Worm (Caenorhabditis elegans) whole organism, young adult: ENCODE measurements around the gene rpoa-12.

Experiments
- B0019.2 ChIP-seq: fragments of 200-800 bp; sonication (Bioruptor generic); conservative IDR thresholded peaks from 2 replicates; pipeline ENCODE4 v1.3.6; 2022; ENCODE audit warnings: missing genetic modification reagents, missing genetic modification characterization, missing compliant biosample characterization
- B0336.3 ChIP-seq: fragments of 200-800 bp; sonication (Bioruptor generic); IDR thresholded peaks from 2 replicates; pipeline ENCODE4 v1.3.6; 2022; ENCODE audit warnings: missing genetic modification characterization, missing compliant biosample characterization
- D2030.7 ChIP-seq: fragments of 200-800 bp; sonication (Bioruptor generic); IDR thresholded peaks from 2 replicates; pipeline ENCODE4 v1.3.6; 2022; ENCODE audit warnings: missing genetic modification reagents, missing genetic modification characterization, missing compliant biosample characterization
- F23B12.7 ChIP-seq: sonication (generic microtip); optimal IDR thresholded peaks from 2 replicates; lab custom pipeline; 2017; ENCODE audit warnings: missing genetic modification characterization, mild to moderate bottlenecking, missing compliant biosample characterization, antibody characterized with exemption, moderate library complexity; ENCODE audit not compliant: insufficient read depth
- F33H1.4 ChIP-seq: fragments of 200-800 bp; sonication (Bioruptor generic); IDR thresholded peaks from 2 replicates; pipeline ENCODE4 v1.3.6; 2022; ENCODE audit warnings: missing genetic modification reagents, missing genetic modification characterization, missing compliant biosample characterization
- F52B5.7 ChIP-seq: sonication (generic microtip); optimal IDR thresholded peaks from 2 replicates; lab custom pipeline; 2016; ENCODE audit warnings: mild to moderate bottlenecking, missing genetic modification characterization, missing compliant biosample characterization
- F57C9.4 ChIP-seq: sonication (generic microtip); optimal IDR thresholded peaks from 2 replicates; lab custom pipeline; 2017; ENCODE audit warnings: mild to moderate bottlenecking, missing genetic modification characterization, missing compliant biosample characterization
- Y56A3A.18 ChIP-seq: fragments of 200-800 bp; sonication (Bioruptor generic); IDR thresholded peaks from 2 replicates; pipeline ENCODE4 v1.3.6; 2022; ENCODE audit warnings: missing genetic modification reagents, missing genetic modification characterization, missing compliant biosample characterization
- ZK185.1 ChIP-seq: sonication (generic microtip); optimal IDR thresholded peaks from 2 replicates; lab custom pipeline; 2016; ENCODE audit warnings: mild to moderate bottlenecking, missing genetic modification characterization, missing compliant biosample characterization; ENCODE audit not compliant: poor library complexity, severe bottlenecking
- akir-1 ChIP-seq: fragments of 200-800 bp; sonication (Bioruptor generic); optimal IDR thresholded peaks from 2 replicates; lab custom pipeline; 2018; ENCODE audit warnings: mild to moderate bottlenecking, missing genetic modification characterization, moderate library complexity, missing compliant biosample characterization
- aptf-3 ChIP-seq: fragments of 200-800 bp; sonication (Bioruptor generic); IDR thresholded peaks from 2 replicates; pipeline ENCODE4 v1.3.6; 2022; ENCODE audit warnings: missing genetic modification characterization, missing compliant biosample characterization
- cebp-1 ChIP-seq, 2 experiments: fragments of 200-800 bp in 1 of 2; sonication (Bioruptor generic) in 1 of 2; sonication (generic microtip) in 1 of 2; IDR thresholded peaks in 1 of 2; optimal IDR thresholded peaks in 1 of 2; 2 replicates each; pipeline versions ENCODE4 v1.3.6 to Lab custom; 2017 to 2022; ENCODE audit warnings: missing compliant biosample characterization in 2 of 2, missing genetic modification characterization in 2 of 2, mild to moderate bottlenecking in 1 of 2, missing genetic modification reagents in 1 of 2, moderate library complexity in 1 of 2
- cebp-2 ChIP-seq: fragments of 200-800 bp; sonication (Bioruptor generic); IDR thresholded peaks from 2 replicates; pipeline ENCODE4 v1.3.6; 2022; ENCODE audit warnings: missing genetic modification characterization, missing compliant biosample characterization
- ceh-40 ChIP-seq: fragments of 200-800 bp; sonication (Bioruptor generic); IDR thresholded peaks from 2 replicates; pipeline ENCODE4 v1.3.6; 2022; ENCODE audit warnings: missing genetic modification characterization, missing compliant biosample characterization
- ceh-79 ChIP-seq: sonication (generic microtip); optimal IDR thresholded peaks from 2 replicates; lab custom pipeline; 2017; ENCODE audit warnings: mild to moderate bottlenecking, missing genetic modification characterization, missing compliant biosample characterization
- die-1 ChIP-seq: sonication (generic microtip); optimal IDR thresholded peaks from 2 replicates; lab custom pipeline; 2016; ENCODE audit warnings: missing genotype, mild to moderate bottlenecking, missing genetic modification characterization, missing compliant biosample characterization
- efl-1 ChIP-seq: fragments of 150-350 bp; optimal IDR thresholded peaks from 2 replicates; lab custom pipeline; 2014; ENCODE audit warnings: missing biosample characterization, missing genetic modification reagents, missing genetic modification characterization
- egrh-3 ChIP-seq: fragments of 200-800 bp; sonication (Bioruptor generic); IDR thresholded peaks from 2 replicates; pipeline ENCODE4 v1.3.6; 2022; ENCODE audit warnings: missing genetic modification reagents, missing genetic modification characterization, missing compliant biosample characterization
- ets-4 ChIP-seq: fragments of 200-800 bp; sonication (Bioruptor generic); optimal IDR thresholded peaks from 2 replicates; lab custom pipeline; 2018; ENCODE audit warnings: mild to moderate bottlenecking, missing genetic modification characterization, missing compliant biosample characterization
- him-1 ChIP-seq: sonication (generic microtip); optimal IDR thresholded peaks from 2 replicates; lab custom pipeline; 2016; ENCODE audit warnings: missing genotype, missing genetic modification reagents, missing genetic modification characterization, missing compliant biosample characterization
- hlh-26 ChIP-seq: fragments of 200-800 bp; sonication (Bioruptor generic); conservative IDR thresholded peaks from 2 replicates; pipeline ENCODE4 v1.3.6; 2022; ENCODE audit warnings: missing genetic modification reagents, missing genetic modification characterization, missing compliant biosample characterization
- hmg-1.2 ChIP-seq: fragments of 200-800 bp; sonication (Bioruptor generic); IDR thresholded peaks from 2 replicates; pipeline ENCODE4 v1.3.6; 2022; ENCODE audit warnings: missing genetic modification reagents, missing genetic modification characterization, missing compliant biosample characterization
- hmg-20 ChIP-seq: fragments of 200-800 bp; sonication (Bioruptor generic); IDR thresholded peaks from 2 replicates; pipeline ENCODE4 v1.3.6; 2022; ENCODE audit warnings: missing genetic modification reagents, missing genetic modification characterization, missing compliant biosample characterization
- lin-26 ChIP-seq: fragments of 200-800 bp; sonication (Bioruptor generic); IDR thresholded peaks from 2 replicates; pipeline ENCODE4 v1.3.6; 2022; ENCODE audit warnings: missing genetic modification reagents, missing genetic modification characterization, missing compliant biosample characterization
- lin-40 ChIP-seq: sonication (generic microtip); optimal IDR thresholded peaks from 2 replicates; lab custom pipeline; 2016; ENCODE audit warnings: missing genetic modification characterization, mild to moderate bottlenecking, missing compliant biosample characterization, missing genotype, missing genetic modification reagents
- lsl-1 ChIP-seq: fragments of 200-800 bp; sonication (Bioruptor generic); optimal IDR thresholded peaks from 2 replicates; lab custom pipeline; 2018; ENCODE audit warnings: mild to moderate bottlenecking, missing genetic modification characterization, moderate library complexity, missing compliant biosample characterization
- madf-8 ChIP-seq: fragments of 200-800 bp; sonication (Bioruptor generic); conservative IDR thresholded peaks from 2 replicates; pipeline ENCODE4 v1.3.6; 2022; ENCODE audit warnings: missing genetic modification reagents, missing genetic modification characterization, missing compliant biosample characterization
- mcd-1 ChIP-seq: fragments of 200-800 bp; sonication (Bioruptor generic); IDR thresholded peaks from 2 replicates; pipeline ENCODE4 v1.3.6; 2022; ENCODE audit warnings: missing genetic modification reagents, missing genetic modification characterization, missing compliant biosample characterization
- mes-4 ChIP-seq: sonication (generic microtip); optimal IDR thresholded peaks from 2 replicates; lab custom pipeline; 2016; ENCODE audit warnings: missing genotype, missing genetic modification characterization, missing compliant biosample characterization
- nfyb-1 ChIP-seq: fragments of 200-800 bp; sonication (Bioruptor generic); IDR thresholded peaks from 2 replicates; pipeline ENCODE4 v1.3.6; 2022; ENCODE audit warnings: missing genetic modification reagents, missing genetic modification characterization, missing compliant biosample characterization
- nhr-179 ChIP-seq: sonication (generic microtip); optimal IDR thresholded peaks from 2 replicates; lab custom pipeline; 2016; ENCODE audit warnings: mild to moderate bottlenecking, missing genetic modification characterization, missing compliant biosample characterization
- nhr-27 ChIP-seq: fragments of 200-800 bp; sonication (Bioruptor generic); optimal IDR thresholded peaks from 2 replicates; lab custom pipeline; 2018; ENCODE audit warnings: mild to moderate bottlenecking, missing genetic modification characterization, moderate library complexity, missing compliant biosample characterization
- nhr-80 ChIP-seq: sonication (generic microtip); optimal IDR thresholded peaks from 2 replicates; lab custom pipeline; 2016; ENCODE audit warnings: missing genetic modification characterization, missing compliant biosample characterization
- repo-1 ChIP-seq: sonication (generic microtip); optimal IDR thresholded peaks from 2 replicates; lab custom pipeline; 2017; ENCODE audit warnings: mild to moderate bottlenecking, missing genetic modification characterization, missing compliant biosample characterization
- sea-2 ChIP-seq: fragments of 200-800 bp; sonication (Bioruptor generic); IDR thresholded peaks from 2 replicates; pipeline ENCODE4 v1.3.6; 2022; ENCODE audit warnings: missing genetic modification characterization, missing compliant biosample characterization
- snpc-1.1 ChIP-seq: sonication (generic microtip); optimal IDR thresholded peaks from 2 replicates; lab custom pipeline; 2017; ENCODE audit warnings: missing genetic modification characterization, mild to moderate bottlenecking, missing compliant biosample characterization, antibody characterized with exemption, moderate library complexity, missing genotype, missing genetic modification reagents; ENCODE audit not compliant: insufficient read depth
- snpc-4 ChIP-seq, 5 experiments: fragments of 150-350 bp in 1 of 5; sonication (generic microtip) in 4 of 5; optimal IDR thresholded peaks; 2 replicates each; lab custom pipeline; 2014 to 2018; ENCODE audit warnings: missing genetic modification characterization in 5 of 5, missing biosample characterization in 3 of 5, antibody characterized with exemption in 2 of 5, mild to moderate bottlenecking in 2 of 5, missing compliant biosample characterization in 2 of 5, missing genotype in 2 of 5, moderate library complexity in 2 of 5, missing genetic modification reagents in 1 of 5
- sptf-2 ChIP-seq: fragments of 200-800 bp; sonication (Bioruptor generic); optimal IDR thresholded peaks from 2 replicates; lab custom pipeline; 2018; ENCODE audit warnings: mild to moderate bottlenecking, missing genetic modification characterization, missing compliant biosample characterization
- tbp1 ChIP-seq: fragments of 200-800 bp; sonication (Bioruptor generic); optimal IDR thresholded peaks from 2 replicates; lab custom pipeline; 2018; ENCODE audit warnings: mild to moderate bottlenecking, missing genetic modification characterization, missing compliant biosample characterization
- tlf-1 ChIP-seq: fragments of 200-800 bp; sonication (Bioruptor generic); optimal IDR thresholded peaks from 2 replicates; lab custom pipeline; 2018; ENCODE audit warnings: mild to moderate bottlenecking, missing genetic modification characterization, missing compliant biosample characterization
- unc-62 ChIP-seq: fragments of 150-350 bp; optimal IDR thresholded peaks from 2 replicates; lab custom pipeline; 2014; ENCODE audit warnings: missing biosample characterization, missing genetic modification reagents, missing genetic modification characterization
- zim-3 ChIP-seq: sonication (generic microtip); optimal IDR thresholded peaks from 2 replicates; lab custom pipeline; 2017; ENCODE audit warnings: mild to moderate bottlenecking, missing genetic modification characterization, moderate library complexity, missing compliant biosample characterization
- ztf-26 ChIP-seq: sonication (generic microtip); optimal IDR thresholded peaks from 2 replicates; lab custom pipeline; 2017; ENCODE audit warnings: missing genetic modification characterization, missing compliant biosample characterization
- ztf-28 ChIP-seq: fragments of 200-800 bp; sonication (Bioruptor generic); IDR thresholded peaks from 2 replicates; pipeline ENCODE4 v1.3.6; 2022; ENCODE audit warnings: missing genetic modification reagents, missing genetic modification characterization, missing compliant biosample characterization
- ztf-6 ChIP-seq: fragments of 200-800 bp; sonication (Bioruptor generic); IDR thresholded peaks from 2 replicates; pipeline ENCODE4 v1.3.6; 2022; ENCODE audit warnings: missing genetic modification reagents, missing genetic modification characterization, missing compliant biosample characterization

rpoa-12 gene

ce11 chrV:14414964-14415564 lies 8.0 kb downstream of the rpoa-12 start, which contains the start of the genes nxf-1 and C15H11.11 (continued):
- TF ChIP-seq nhr-179 (tag; lab: Kevin White, UChicago), result no peak
- no peak for TF ChIP-seq zim-3 (tag; lab: Kevin White, UChicago)
- no peak for TF ChIP-seq repo-1 (tag; lab: Kevin White, UChicago)
- TF ChIP-seq cebp-1 (GFP tag; IDR thresholded peaks at IDR 0.05; lab: Robert Waterston, UW), result peak; percentile 54; the same call in 1 of the 2 replicates
- TF ChIP-seq cebp-1 (tag; optimal IDR thresholded peaks at IDR 0.05; lab: Kevin White, UChicago), result peak; percentile 90
- TF ChIP-seq sea-2 (GFP tag; lab: Robert Waterston, UW), result no peak
- TF ChIP-seq B0336.3 (GFP tag; lab: Robert Waterston, UW), result peak; percentile 14; the same call in 1 of the 2 replicates
- TF ChIP-seq egrh-3 (GFP tag; lab: Robert Waterston, UW), result no peak
- TF ChIP-seq efl-1 (GFP tag; lab: Kevin White, UChicago), result no peak
- no peak for TF ChIP-seq ztf-28 (GFP tag; lab: Robert Waterston, UW)
- no peak for TF ChIP-seq snpc-4 (GFP tag; optimal IDR thresholded peaks at IDR 0.05; lab: Kevin White, UChicago)
- peak in 3 of 4 experiments; percentile 50 to 72 (median 61) for TF ChIP-seq snpc-4 (tag; optimal IDR thresholded peaks at IDR 0.05; lab: Kevin White, UChicago)
- TF ChIP-seq lsl-1 (GFP tag; lab: Kevin White, UChicago), result peak; percentile 77
- no peak for TF ChIP-seq B0019.2 (GFP tag; lab: Robert Waterston, UW)
- no peak for TF ChIP-seq D2030.7 (GFP tag; lab: Robert Waterston, UW)
- TF ChIP-seq Y56A3A.18 (GFP tag; lab: Robert Waterston, UW), result no peak
- TF ChIP-seq mes-4 (tag; lab: Kevin White, UChicago), result no peak
- TF ChIP-seq madf-8 (GFP tag; lab: Robert Waterston, UW), result no peak
- no peak for TF ChIP-seq nhr-27 (tag; lab: Kevin White, UChicago)
- no peak for TF ChIP-seq aptf-3 (GFP tag; lab: Robert Waterston, UW)
- TF ChIP-seq F33H1.4 (GFP tag; lab: Robert Waterston, UW), result no peak
- TF ChIP-seq ZK185.1 (tag; lab: Kevin White, UChicago), result peak; percentile 74
- no peak for TF ChIP-seq ets-4
- TF ChIP-seq sptf-2 (GFP tag; lab: Kevin White, UChicago), result no peak
- TF ChIP-seq him-1 (tag; lab: Kevin White, UChicago), result no peak
- TF ChIP-seq hmg-1.2, result no peak
- TF ChIP-seq nfyb-1, result peak; percentile 60; the same call in 1 of the 2 replicates
- TF ChIP-seq ceh-40, result no peak
- no peak for TF ChIP-seq hlh-26
- TF ChIP-seq unc-62, result no peak
- TF ChIP-seq lin-40 (tag; lab: Kevin White, UChicago), result peak; percentile 68

ce11 chrV:14414032-14414431 lies 9.1 kb downstream of the rpoa-12 start:
- TF ChIP-seq mcd-1 (GFP tag; lab: Robert Waterston, UW), result no peak
- no peak for TF ChIP-seq hlh-26
- TF ChIP-seq nhr-80 (tag; lab: Kevin White, UChicago), result peak; percentile 73
- no peak for TF ChIP-seq F52B5.7 (tag; lab: Kevin White, UChicago)
- TF ChIP-seq, all 124 proteins: peak for 1

ce11 chrV:14411989-14412388 lies 11.1 kb downstream of the rpoa-12 start:
- no peak for TF ChIP-seq ztf-26 (tag; lab: Kevin White, UChicago)
- TF ChIP-seq tlf-1 (GFP tag; lab: Kevin White, UChicago), result peak; percentile 0
- TF ChIP-seq F23B12.7 (tag; lab: Kevin White, UChicago), result no peak
- TF ChIP-seq ztf-6, result no peak
- TF ChIP-seq cebp-2 (GFP tag; lab: Robert Waterston, UW), result no peak
- 0 out of 2 replicates have a peak, but pooled peaks have one; percentile 12 for TF ChIP-seq lin-26 (GFP tag; lab: Robert Waterston, UW)
- TF ChIP-seq F57C9.4 (tag; lab: Kevin White, UChicago), result no peak
- no peak for TF ChIP-seq snpc-1.1
- TF ChIP-seq hmg-20 (GFP tag; lab: Robert Waterston, UW), result no peak
- TF ChIP-seq die-1 (tag; lab: Kevin White, UChicago), result peak; percentile 29
- TF ChIP-seq aptf-3 (GFP tag; lab: Robert Waterston, UW), result no peak
- TF ChIP-seq ceh-79 (tag; lab: Kevin White, UChicago), result peak; percentile 12
- no peak for TF ChIP-seq tbp1
- no peak for TF ChIP-seq akir-1 (GFP tag; lab: Kevin White, UChicago)
